Fruit fly (Drosophila melanogaster) Kc167 (cell line): Measurements from ENCODE around the gene Taf13.

Experiments used
- Myc ChIP-seq: fragments of >200 bp; optimal IDR thresholded peaks from 2 replicates; lab custom pipeline; 2017; ENCODE audit warnings: missing external identifiers
- insv ChIP-seq: fragments of >200 bp; optimal IDR thresholded peaks from 3 replicates; lab custom pipeline; 2018; ENCODE audit warnings: missing external identifiers

DNA sequence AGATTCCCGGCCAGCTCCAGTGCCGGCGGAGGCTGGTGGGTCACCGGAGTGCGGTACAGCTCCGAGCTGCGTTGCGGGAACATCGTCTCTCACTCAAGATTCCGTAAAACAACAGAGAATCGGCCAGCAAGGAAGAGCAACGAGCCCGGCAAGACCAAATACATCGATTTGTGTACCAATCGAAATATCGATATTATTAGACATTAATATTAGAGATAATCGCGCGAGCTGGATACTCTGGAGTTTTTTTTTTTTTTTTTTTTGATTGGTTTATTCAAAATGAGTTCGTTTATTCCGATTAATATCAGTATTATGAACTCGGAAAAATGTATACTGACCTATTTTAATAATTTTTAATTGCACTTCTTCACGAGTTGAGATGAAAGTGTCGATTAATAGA lies 28.1 kb downstream of the Taf13 start, which contains the start of gene vls:
- TF ChIP-seq insv (lab: Kevin White, UChicago) (no peak), Myc (lab: Kevin White, UChicago) (no peak)
